Worm (Caenorhabditis elegans): ENCODE results near the gene F41B5.1.

F41B5.1 gene

DNA sequence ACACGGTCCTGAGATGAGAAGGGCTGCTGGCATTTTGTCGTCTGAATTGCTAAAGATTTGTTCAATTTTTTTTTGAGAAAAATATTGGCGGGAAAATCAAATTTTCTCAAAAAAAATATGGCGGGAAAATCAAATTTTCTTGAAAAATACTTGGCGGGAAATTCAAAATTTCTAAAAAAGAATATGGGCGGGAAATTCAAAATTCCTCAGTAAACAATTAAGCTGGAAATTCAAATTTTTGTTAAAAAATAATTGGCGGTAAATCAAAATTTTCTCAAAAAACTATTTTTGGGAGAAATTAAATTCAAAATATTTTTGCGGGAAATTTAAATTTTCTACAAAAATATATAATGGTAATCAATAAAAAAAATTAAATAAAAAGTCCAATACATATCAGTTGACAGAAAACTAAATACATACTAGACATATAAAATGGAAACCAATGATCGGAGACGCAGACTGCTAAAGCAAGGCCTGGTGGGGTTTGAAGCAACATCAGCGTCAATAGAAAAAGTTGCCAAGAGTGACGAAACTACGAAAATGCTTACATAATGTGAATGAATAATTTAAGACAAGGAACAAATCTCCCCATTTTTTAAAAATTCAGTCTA lies 40.8 kb upstream of the F41B5.1 start, which contains the start of gene nhr-184 (continued):
- TF ChIP-seq zag-1 (tag; optimal IDR thresholded peaks at IDR 0.05) (no peak), lin-15B (tag; optimal IDR thresholded peaks at IDR 0.05) (no peak), ztf-4 (tag; optimal IDR thresholded peaks at IDR 0.05) (no peak), dsc-1 (tag; optimal IDR thresholded peaks at IDR 0.05) (no peak), elt-2 (tag; optimal IDR thresholded peaks at IDR 0.05) (no peak), efl-3 (GFP tag; optimal IDR thresholded peaks at IDR 0.05) (no peak), fkh-8 (tag; optimal IDR thresholded peaks at IDR 0.05) (no peak), unc-86 (tag; optimal IDR thresholded peaks at IDR 0.05) (peak; percentile 10), nhr-90 (tag; optimal IDR thresholded peaks at IDR 0.05; ENCODE audit: poor library complexity) (no peak), ceh-88 (GFP tag; IDR thresholded peaks at IDR 0.05) (no peak), snpc-4 (tag; optimal IDR thresholded peaks at IDR 0.05) (no peak), nhr-77 (tag; optimal IDR thresholded peaks at IDR 0.05) (no peak), zip-4 (GFP tag; optimal IDR thresholded peaks at IDR 0.05) (no peak), mef-2 (tag; optimal IDR thresholded peaks at IDR 0.05) (no peak), nhr-237 (tag; optimal IDR thresholded peaks at IDR 0.05) (no peak), grh-1 (GFP tag; IDR thresholded peaks at IDR 0.05) (no peak), sup-37 (GFP tag; optimal IDR thresholded peaks at IDR 0.05) (no peak), elt-3 (tag; optimal IDR thresholded peaks at IDR 0.05) (no peak), lir-3 (tag; optimal IDR thresholded peaks at IDR 0.05; ENCODE audit: poor library complexity) (no peak), unc-62 (GFP tag; optimal IDR thresholded peaks at IDR 0.05) (no peak), efl-1 (optimal IDR thresholded peaks at IDR 0.05) (no peak), efl-1 (GFP tag; optimal IDR thresholded peaks at IDR 0.05 in 1 of 2) (peak in 1 of 2 experiments; percentile 54), xbp-1 (tag; optimal IDR thresholded peaks at IDR 0.05) (no peak), isw-1 (GFP tag; IDR thresholded peaks at IDR 0.05) (no peak), ces-1 (GFP tag; optimal IDR thresholded peaks at IDR 0.05) (no peak), C34B4.2 (tag; optimal IDR thresholded peaks at IDR 0.05) (no peak), unc-98 (GFP tag; IDR thresholded peaks at IDR 0.05) (no peak), skn-1 (tag; optimal IDR thresholded peaks at IDR 0.05) (peak; percentile 34), ama-1 (optimal IDR thresholded peaks at IDR 0.05) (no peak)

DNA sequence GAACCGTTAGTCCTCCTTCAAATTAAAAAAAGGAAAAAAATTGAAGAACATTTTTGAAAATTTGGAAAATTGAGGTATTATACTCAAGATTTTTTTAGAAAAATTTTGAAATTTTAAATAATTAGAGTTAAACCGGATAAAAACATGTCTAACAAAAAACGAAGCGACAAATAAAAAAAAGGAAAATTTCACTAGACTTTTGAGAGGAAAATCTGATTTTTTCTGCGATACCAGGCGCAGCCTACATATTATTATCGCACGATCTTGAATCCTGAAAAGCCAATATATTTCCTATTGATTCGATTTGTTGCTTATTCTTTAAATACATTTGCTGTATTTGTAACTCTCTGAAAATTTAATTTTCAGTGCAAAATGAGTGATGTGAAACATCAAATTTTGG lies 40.0 kb upstream of the F41B5.1 start, which contains the start of gene nstp-8:
Gene nstp-8 (plus strand): TSS at position 301 of the 400 bp plus-strand sequence.
- peak; percentile 30 for TF ChIP-seq blmp-1 (tag; optimal IDR thresholded peaks at IDR 0.05)
- TF ChIP-seq jun-1 (tag; optimal IDR thresholded peaks at IDR 0.05), result no peak

DNA sequence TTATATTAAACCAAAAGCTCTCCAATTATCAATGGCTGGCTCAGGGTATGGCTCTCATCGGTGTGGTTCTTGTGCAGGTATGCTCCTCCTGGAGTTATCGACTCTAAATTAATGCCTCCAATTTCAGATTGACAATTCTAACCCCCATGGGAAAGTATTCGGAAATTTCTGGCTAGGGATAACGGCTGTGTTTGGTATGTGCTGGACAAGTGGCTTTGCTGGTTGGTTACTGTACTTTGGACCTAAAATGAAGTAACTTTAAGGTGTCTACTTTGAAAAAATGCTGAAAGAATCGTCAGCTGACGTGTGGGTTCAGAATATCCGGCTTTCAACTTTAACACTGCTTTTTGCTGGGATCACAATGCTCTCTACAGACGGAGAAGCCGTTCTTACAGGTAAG lies 38.4 kb upstream of the F41B5.1 start:
- no peak for TF ChIP-seq irx-1 (tag; optimal IDR thresholded peaks at IDR 0.05)
- no peak for TF ChIP-seq mep-1 (tag; optimal IDR thresholded peaks at IDR 0.05)
- no peak for TF ChIP-seq ztf-11 (tag; optimal IDR thresholded peaks at IDR 0.05)

DNA sequence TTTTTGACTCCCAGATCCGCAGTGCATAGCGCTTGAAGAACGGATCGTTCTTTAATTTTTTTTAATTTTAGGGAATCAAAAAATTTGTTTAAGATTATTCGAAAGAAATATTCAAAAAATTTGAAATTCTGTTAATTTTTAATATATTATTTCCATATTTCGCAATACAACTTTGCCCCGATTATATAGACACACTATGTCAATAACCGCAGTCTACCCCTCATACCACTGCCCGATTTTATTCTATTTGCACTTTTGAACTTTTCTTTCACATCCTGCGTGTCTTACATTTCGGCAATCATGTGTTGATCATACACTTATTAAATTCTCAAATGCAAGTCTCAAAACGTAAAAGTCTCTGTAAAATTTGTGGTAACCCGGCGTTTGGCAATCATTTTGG lies 36.5 kb upstream of the F41B5.1 start, which contains the start of gene nhr-56:
Gene nhr-56 (plus strand): TSS at position 202 of the 400 bp plus-strand sequence.
- TF ChIP-seq nhr-11 (tag; optimal IDR thresholded peaks at IDR 0.05) (no peak), zag-1 (tag; optimal IDR thresholded peaks at IDR 0.05) (no peak), elt-3 (tag; optimal IDR thresholded peaks at IDR 0.05) (no peak), nhr-85 (tag) (peak; percentile 72), hlh-4 (tag; optimal IDR thresholded peaks at IDR 0.05) (no peak), C34B4.2 (tag; optimal IDR thresholded peaks at IDR 0.05) (no peak), tbx-2 (tag; optimal IDR thresholded peaks at IDR 0.05) (no peak), mab-9 (GFP tag; IDR thresholded peaks at IDR 0.05) (no peak), pag-3 (tag; optimal IDR thresholded peaks at IDR 0.05; ENCODE audit: borderline replicate concordance, insufficient read depth) (no peak), C04F5.9 (tag; optimal IDR thresholded peaks at IDR 0.05) (no peak), nhr-71 (tag; optimal IDR thresholded peaks at IDR 0.05) (peak; percentile 62), unc-86 (tag; optimal IDR thresholded peaks at IDR 0.05) (no peak), elt-2 (tag; optimal IDR thresholded peaks at IDR 0.05) (peak; percentile 27), jun-1 (tag; optimal IDR thresholded peaks at IDR 0.05) (peak; percentile 34), ceh-88 (GFP tag; IDR thresholded peaks at IDR 0.05) (no peak), nhr-237 (tag; optimal IDR thresholded peaks at IDR 0.05) (no peak), alr-1 (tag; optimal IDR thresholded peaks at IDR 0.05; ENCODE audit: borderline replicate concordance) (no peak), ces-1 (GFP tag; optimal IDR thresholded peaks at IDR 0.05) (no peak), sup-37 (GFP tag; optimal IDR thresholded peaks at IDR 0.05) (no peak), ama-1 (optimal IDR thresholded peaks at IDR 0.05) (no peak), ceh-63 (GFP tag; optimal IDR thresholded peaks at IDR 0.05) (no peak), lin-14 (GFP tag; optimal IDR thresholded peaks at IDR 0.05) (no peak), nhr-19 (GFP tag; conservative IDR thresholded peaks at IDR 0.05) (peak; percentile 14; the same call in 1 of the 2 replicates), egl-27 (tag; optimal IDR thresholded peaks at IDR 0.05) (no peak)
